Worm (Caenorhabditis elegans) whole organism, mixed stage, embryonic: Measurements from ENCODE around the gene srh-282.

Experiments
- M03D4.4 ChIP-seq: sonication (generic microtip); optimal IDR thresholded peaks from 2 replicates; lab custom pipeline; 2017; ENCODE audit warnings: mild to moderate bottlenecking, missing genetic modification characterization, missing compliant biosample characterization
- bed-3 ChIP-seq: fragments of 200-800 bp; sonication (Bioruptor generic); optimal IDR thresholded peaks from 3 replicates; lab custom pipeline; 2018; ENCODE audit warnings: mild to moderate bottlenecking, missing genetic modification characterization, moderate library complexity, missing compliant biosample characterization
- blmp-1 ChIP-seq: fragments of 150-350 bp; optimal IDR thresholded peaks from 2 replicates; lab custom pipeline; 2014; ENCODE audit warnings: missing biosample characterization, missing genetic modification characterization
- ceh-39 ChIP-seq: fragments of 150-350 bp; optimal IDR thresholded peaks from 2 replicates; lab custom pipeline; 2014; ENCODE audit warnings: missing biosample characterization, missing genetic modification characterization
- ces-1 ChIP-seq: fragments of 150-350 bp; optimal IDR thresholded peaks from 2 replicates; lab custom pipeline; 2014; ENCODE audit warnings: missing biosample characterization, missing genetic modification reagents, missing genetic modification characterization
- drap-1 ChIP-seq: fragments of 200-800 bp; sonication (Bioruptor generic); optimal IDR thresholded peaks from 3 replicates; lab custom pipeline; 2018; ENCODE audit warnings: mild to moderate bottlenecking, missing genetic modification characterization, missing compliant biosample characterization
- elt-1 ChIP-seq: sonication (generic microtip); optimal IDR thresholded peaks from 2 replicates; lab custom pipeline; 2017; ENCODE audit warnings: missing genetic modification characterization, mild to moderate bottlenecking, missing compliant biosample characterization, antibody characterized with exemption, moderate library complexity, borderline replicate concordance; ENCODE audit not compliant: insufficient read depth
- elt-3 ChIP-seq: fragments of 150-350 bp; optimal IDR thresholded peaks from 2 replicates; lab custom pipeline; 2014; ENCODE audit warnings: missing biosample characterization, missing genetic modification characterization
- ham-2 ChIP-seq: fragments of 200-800 bp; sonication (Bioruptor generic); optimal IDR thresholded peaks from 2 replicates; lab custom pipeline; 2018; ENCODE audit warnings: mild to moderate bottlenecking, missing genetic modification characterization, missing compliant biosample characterization
- hlh-1 ChIP-seq: fragments of 150-350 bp; optimal IDR thresholded peaks from 2 replicates; lab custom pipeline; 2014; ENCODE audit warnings: missing biosample characterization, missing genetic modification reagents, missing genetic modification characterization
- lin-13 ChIP-seq: fragments of 150-350 bp; optimal IDR thresholded peaks from 2 replicates; lab custom pipeline; 2014; ENCODE audit warnings: missing biosample characterization, missing genetic modification characterization
- lin-32 ChIP-seq: fragments of 200-800 bp; sonication (Bioruptor generic); optimal IDR thresholded peaks from 2 replicates; lab custom pipeline; 2018; ENCODE audit warnings: mild to moderate bottlenecking, missing genetic modification characterization, missing compliant biosample characterization
- lsy-2 ChIP-seq: fragments of 150-350 bp; optimal IDR thresholded peaks from 2 replicates; lab custom pipeline; 2014; ENCODE audit warnings: missing biosample characterization, missing genetic modification characterization
- mab-5 ChIP-seq: fragments of 150-350 bp; optimal IDR thresholded peaks from 2 replicates; lab custom pipeline; 2014; ENCODE audit warnings: missing biosample characterization, missing genetic modification characterization
- mep-1 ChIP-seq: fragments of 150-350 bp; optimal IDR thresholded peaks from 2 replicates; lab custom pipeline; 2017; ENCODE audit warnings: missing biosample characterization, missing genetic modification reagents, missing genetic modification characterization, inconsistent platforms
- mls-2 ChIP-seq: sonication (generic microtip); optimal IDR thresholded peaks from 2 replicates; lab custom pipeline; 2016; ENCODE audit warnings: mild to moderate bottlenecking, missing genetic modification characterization, moderate library complexity, missing compliant biosample characterization
- nhr-12 ChIP-seq: fragments of 150-350 bp; optimal IDR thresholded peaks from 2 replicates; lab custom pipeline; 2014; ENCODE audit warnings: missing biosample characterization, missing genetic modification characterization
- nhr-2 ChIP-seq: fragments of 150-350 bp; optimal IDR thresholded peaks from 2 replicates; lab custom pipeline; 2014; ENCODE audit warnings: missing biosample characterization, missing genetic modification characterization
- nhr-237 ChIP-seq: fragments of 150-350 bp; optimal IDR thresholded peaks from 2 replicates; lab custom pipeline; 2014; ENCODE audit warnings: missing biosample characterization, missing genetic modification characterization
- nhr-28 ChIP-seq: fragments of 150-350 bp; optimal IDR thresholded peaks from 2 replicates; lab custom pipeline; 2014; ENCODE audit warnings: missing biosample characterization, missing genetic modification characterization
- nhr-76 ChIP-seq: sonication (generic microtip); optimal IDR thresholded peaks from 2 replicates; lab custom pipeline; 2017; ENCODE audit warnings: missing biosample characterization, missing genetic modification characterization
- pha-4 ChIP-seq: fragments of 150-350 bp; optimal IDR thresholded peaks from 2 replicates; lab custom pipeline; 2018; ENCODE audit warnings: missing biosample characterization, missing genetic modification reagents, missing genetic modification characterization
- sem-2 ChIP-seq: fragments of 200-800 bp; sonication (Bioruptor generic); optimal IDR thresholded peaks from 2 replicates; lab custom pipeline; 2018; ENCODE audit warnings: mild to moderate bottlenecking, missing genetic modification characterization, missing compliant biosample characterization
- sptf-1 ChIP-seq: sonication (generic microtip); optimal IDR thresholded peaks from 2 replicates; lab custom pipeline; 2017; ENCODE audit warnings: mild to moderate bottlenecking, missing genetic modification characterization, moderate library complexity, missing compliant biosample characterization
- tbx-8 ChIP-seq: fragments of 200-800 bp; sonication (Bioruptor generic); optimal IDR thresholded peaks from 2 replicates; lab custom pipeline; 2018; ENCODE audit warnings: mild to moderate bottlenecking, missing genetic modification characterization, moderate library complexity, missing compliant biosample characterization
- unc-120 ChIP-seq: sonication (generic microtip); optimal IDR thresholded peaks from 2 replicates; lab custom pipeline; 2017; ENCODE audit warnings: missing genetic modification characterization, missing compliant biosample characterization; ENCODE audit not compliant: poor library complexity, severe bottlenecking
- unc-62 ChIP-seq: fragments of 150-350 bp; optimal IDR thresholded peaks from 2 replicates; lab custom pipeline; 2014; ENCODE audit warnings: missing biosample characterization, missing genetic modification reagents, missing genetic modification characterization
- zip-8 ChIP-seq: fragments of 150-350 bp; optimal IDR thresholded peaks from 2 replicates; lab custom pipeline; 2014; ENCODE audit warnings: missing biosample characterization, missing genetic modification characterization
- ztf-11 ChIP-seq: fragments of 150-350 bp; optimal IDR thresholded peaks from 2 replicates; lab custom pipeline; 2014; ENCODE audit warnings: missing biosample characterization, missing genetic modification characterization

srh-282 gene

ce11 chrIV:275146-275545 is 1.9 kb upstream of the srh-282 start:
- TF ChIP-seq ham-2 (GFP tag; lab: Kevin White, UChicago) (no peak), sptf-1 (tag; lab: Kevin White, UChicago) (no peak), elt-3 (tag; lab: Kevin White, UChicago) (no peak), unc-120 (no peak), nhr-2 (no peak), lin-32 (no peak), lin-13 (tag; lab: Kevin White, UChicago) (no peak), sem-2 (GFP tag; lab: Kevin White, UChicago) (no peak), zip-8 (tag; lab: Kevin White, UChicago) (no peak), nhr-12 (tag; lab: Kevin White, UChicago) (no peak), blmp-1 (tag; lab: Kevin White, UChicago) (no peak), ces-1 (GFP tag; lab: Kevin White, UChicago) (no peak), bed-3 (no peak), M03D4.4 (tag; lab: Kevin White, UChicago) (no peak)

DNA sequence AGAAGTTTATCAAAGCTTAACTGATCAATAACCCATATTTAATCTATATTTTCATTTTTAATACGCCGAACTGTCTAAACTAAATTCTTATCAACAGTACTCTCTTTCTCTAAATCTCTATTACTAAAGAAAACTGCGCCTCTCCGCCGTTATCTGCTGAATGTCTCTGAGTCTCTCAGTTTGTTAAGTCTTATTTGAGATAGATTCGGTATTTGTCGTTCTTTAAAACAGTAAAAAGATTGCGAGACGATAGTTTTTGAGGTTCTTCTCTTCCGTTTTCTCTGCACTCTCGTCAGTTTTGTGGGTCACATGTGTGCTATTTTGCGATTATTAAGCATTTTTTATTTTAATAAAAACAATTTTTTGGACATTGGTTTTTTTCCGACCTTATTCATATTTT is 986 bp upstream of the srh-282 start, which contains the start of gene sma-10:
TSS of gene sma-10 (plus strand) at position 236 of the 400 bp plus-strand sequence.
- TF ChIP-seq ceh-39 (tag; lab: Kevin White, UChicago) (no peak), elt-1 (tag; lab: Kevin White, UChicago) (no peak), unc-62 (GFP tag; lab: Kevin White, UChicago) (no peak), bed-3 (no peak), lsy-2 (tag; lab: Kevin White, UChicago) (no peak), nhr-28 (tag; lab: Kevin White, UChicago) (no peak), mep-1 (no peak), ztf-11 (tag; lab: Kevin White, UChicago) (no peak), drap-1 (GFP tag; lab: Kevin White, UChicago) (no peak), elt-3 (tag; lab: Kevin White, UChicago) (no peak)

- TF ChIP-seq tbx-8 (no peak), unc-62 (GFP tag; lab: Kevin White, UChicago) (no peak), nhr-76 (tag; lab: Kevin White, UChicago) (no peak), lsy-2 (tag; lab: Kevin White, UChicago) (no peak), elt-3 (tag; lab: Kevin White, UChicago) (no peak), lin-13 (tag; lab: Kevin White, UChicago) (no peak), nhr-237 (tag; lab: Kevin White, UChicago) (no peak), drap-1 (GFP tag; lab: Kevin White, UChicago) (no peak), sem-2 (GFP tag; lab: Kevin White, UChicago) (no peak), pha-4 (tag; lab: Kevin White, UChicago) (no peak), nhr-28 (tag; lab: Kevin White, UChicago) (no peak), mls-2 (no peak), blmp-1 (tag; lab: Kevin White, UChicago) (no peak), nhr-12 (tag; lab: Kevin White, UChicago) (no peak), elt-1 (tag; lab: Kevin White, UChicago) (no peak), bed-3 (no peak), nhr-2 (no peak), M03D4.4 (tag; lab: Kevin White, UChicago) (no peak), mab-5 (no peak)
Observed at ce11 chrIV:269107-269506, 4.1 kb downstream of the srh-282 start, which contains the start of gene T21D12.11. TSS of gene T21D12.11 (plus strand) at chrIV:269407.

DNA sequence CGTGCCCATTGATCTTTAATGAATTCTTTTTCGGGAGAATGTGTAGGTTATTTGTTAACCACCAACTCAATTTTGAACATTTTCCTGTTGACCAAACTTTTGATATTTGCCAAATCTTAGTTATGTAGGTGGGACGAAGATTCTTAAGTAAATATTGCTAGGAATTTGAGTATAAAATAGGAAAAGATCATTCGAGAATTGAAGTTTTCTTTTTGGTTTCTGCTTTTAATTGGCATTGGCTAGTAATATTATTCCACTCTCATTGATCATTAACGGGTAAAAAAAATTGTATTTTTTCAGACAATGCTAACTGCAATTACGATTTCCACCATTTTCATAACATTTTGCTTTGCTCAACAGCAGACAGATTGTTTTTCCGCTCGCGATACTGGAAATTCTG is 7.1 kb downstream of the srh-282 start, which contains the start of gene T21D12.12:
TSS of gene T21D12.12 (plus strand) at position 301 of the 400 bp plus-strand sequence.
- TF ChIP-seq sptf-1 (tag; lab: Kevin White, UChicago) (no peak), M03D4.4 (tag; lab: Kevin White, UChicago) (no peak), zip-8 (tag; lab: Kevin White, UChicago) (no peak), ham-2 (GFP tag; lab: Kevin White, UChicago) (no peak), nhr-237 (tag; lab: Kevin White, UChicago) (no peak), bed-3 (no peak), nhr-76 (tag; lab: Kevin White, UChicago) (no peak), pha-4 (tag; lab: Kevin White, UChicago) (no peak), mls-2 (no peak)

ce11 chrIV:264182-264709 is 9.0 kb downstream of the srh-282 start, which contains the start of gene pat-6:
TSS of gene pat-6 (minus strand) at chrIV:264232.
- no peak for TF ChIP-seq mab-5
- peak; percentile 50 for TF ChIP-seq ces-1 (GFP tag; lab: Kevin White, UChicago)
- TF ChIP-seq unc-62 (GFP tag; lab: Kevin White, UChicago), result peak; percentile 27
- peak; percentile 76 for TF ChIP-seq unc-120
- TF ChIP-seq hlh-1 (tag; lab: Kevin White, UChicago), result peak; percentile 44
- TF ChIP-seq blmp-1 (tag; lab: Kevin White, UChicago), result no peak
